Worm (Caenorhabditis elegans): Measurements from ENCODE around the gene ant-1.1.

Gene ant-1.1

ce11 chrIII:13503379-13503778 lies 40.4 kb downstream of the ant-1.1 start, which contains the start of gene T28A8.4:
T28A8.4 (plus strand) TSS chrIII:13503679.
- TF ChIP-seq hmg-11 (tag; optimal IDR thresholded peaks at IDR 0.05): no peak

- no peak for TF ChIP-seq nhr-25 (tag; optimal IDR thresholded peaks at IDR 0.05)
- TF ChIP-seq tbx-2 (tag; optimal IDR thresholded peaks at IDR 0.05): no peak
- no peak for TF ChIP-seq lin-39 (tag; optimal IDR thresholded peaks at IDR 0.05)
- TF ChIP-seq fos-1 (tag; optimal IDR thresholded peaks at IDR 0.05): no peak
Measured at ce11 chrIII:13505718-13506117, 42.8 kb downstream of the ant-1.1 start, which contains the start of gene T28A8.3. T28A8.3 (plus strand) TSS chrIII:13506018.

- TF ChIP-seq pha-4 (tag; optimal IDR thresholded peaks at IDR 0.05): no peak
- no peak for TF ChIP-seq nhr-25 (tag; optimal IDR thresholded peaks at IDR 0.05)
- no peak for TF ChIP-seq unc-62 (GFP tag; optimal IDR thresholded peaks at IDR 0.05)
- TF ChIP-seq nhr-76 (tag; optimal IDR thresholded peaks at IDR 0.05): no peak
- no peak for TF ChIP-seq lin-15B (tag; optimal IDR thresholded peaks at IDR 0.05)
- no peak for TF ChIP-seq zag-1 (tag; optimal IDR thresholded peaks at IDR 0.05)
- TF ChIP-seq ceh-28 (tag; optimal IDR thresholded peaks at IDR 0.05): no peak
- no peak for TF ChIP-seq egl-5 (tag; optimal IDR thresholded peaks at IDR 0.05)
- no peak for TF ChIP-seq lin-39 (tag; optimal IDR thresholded peaks at IDR 0.05)
- TF ChIP-seq elt-3 (tag; optimal IDR thresholded peaks at IDR 0.05): no peak
- no peak for TF ChIP-seq skn-1 (tag; optimal IDR thresholded peaks at IDR 0.05)
- no peak for TF ChIP-seq nhr-67 (tag; optimal IDR thresholded peaks at IDR 0.05)
- TF ChIP-seq lsy-12 (tag; optimal IDR thresholded peaks at IDR 0.05): no peak
- TF ChIP-seq mml-1 (tag; optimal IDR thresholded peaks at IDR 0.05): no peak
- TF ChIP-seq aly-2 (tag; optimal IDR thresholded peaks at IDR 0.05): no peak
- no peak for TF ChIP-seq R02D3.7 (tag; optimal IDR thresholded peaks at IDR 0.05)
- no peak for TF ChIP-seq fkh-10 (GFP tag; optimal IDR thresholded peaks at IDR 0.05)
Measured at ce11 chrIII:13510753-13511152, 47.8 kb downstream of the ant-1.1 start.
